Fruit fly (Drosophila melanogaster) whole organism, embryonic: Measurements from ENCODE around the gene CG15212.

Experiments used
- Atf3 ChIP-seq: fragments of 200-800 bp; sonication (Bioruptor generic); optimal IDR thresholded peaks from 3 replicates; lab custom pipeline; 2016; ENCODE audit warnings: missing biosample characterization, missing genetic modification characterization
- Atf6 ChIP-seq: fragments of 200-800 bp; sonication (Bioruptor generic); IDR thresholded peaks from 2 replicates; pipeline ENCODE4 v1.3.6; 2022; ENCODE audit warnings: missing biosample characterization, missing genetic modification characterization
- Blimp-1 ChIP-seq: fragments of 200-800 bp; sonication (Bioruptor generic); optimal IDR thresholded peaks from 3 replicates; lab custom pipeline; 2018; ENCODE audit warnings: missing biosample characterization, missing genetic modification characterization, mild to moderate bottlenecking, moderate library complexity, missing genetic modification reagents
- CG10321 ChIP-seq: fragments of 200-800 bp; sonication (Bioruptor generic); IDR thresholded peaks from 2 replicates; pipeline ENCODE4 v1.3.6; 2022; ENCODE audit warnings: missing biosample characterization, missing genetic modification characterization
- CG10431 ChIP-seq: fragments of 200-800 bp; sonication (Bioruptor generic); optimal IDR thresholded peaks from 3 replicates; lab custom pipeline; 2018; ENCODE audit warnings: missing biosample characterization, mild to moderate bottlenecking, missing genetic modification characterization
- CG15073 ChIP-seq: fragments of 200-800 bp; sonication (Bioruptor generic); optimal IDR thresholded peaks from 2 replicates; lab custom pipeline; 2016; ENCODE audit warnings: missing biosample characterization, missing genetic modification characterization
- CG1602 ChIP-seq: fragments of 200-800 bp; sonication (Bioruptor generic); optimal IDR thresholded peaks from 3 replicates; lab custom pipeline; 2016; ENCODE audit warnings: missing biosample characterization, missing genetic modification characterization
- CG18011 ChIP-seq: fragments of 200-800 bp; sonication (Bioruptor generic); optimal IDR thresholded peaks from 2 replicates; lab custom pipeline; 2017; ENCODE audit warnings: missing biosample characterization, missing genetic modification characterization, mild to moderate bottlenecking, moderate library complexity, missing genotype
- CG18476 ChIP-seq: fragments of 200-800 bp; sonication (Bioruptor generic); optimal IDR thresholded peaks from 2 replicates; lab custom pipeline; 2016; ENCODE audit warnings: missing biosample characterization, mild to moderate bottlenecking, missing genetic modification characterization
- CG2120 ChIP-seq: fragments of 200-800 bp; sonication (Bioruptor generic); optimal IDR thresholded peaks from 3 replicates; lab custom pipeline; 2016; ENCODE audit warnings: missing biosample characterization, missing genetic modification characterization
- CG30403 ChIP-seq: fragments of 200-800 bp; sonication (Bioruptor generic); optimal IDR thresholded peaks from 3 replicates; lab custom pipeline; 2016; ENCODE audit warnings: missing biosample characterization, missing genetic modification characterization
- CG6683 ChIP-seq: fragments of 200-800 bp; sonication (Bioruptor generic); optimal IDR thresholded peaks from 2 replicates; lab custom pipeline; 2017; ENCODE audit warnings: missing biosample characterization, mild to moderate bottlenecking, missing genetic modification characterization, missing genetic modification reagents
- CG6689 ChIP-seq: fragments of 200-800 bp; sonication (Bioruptor generic); IDR thresholded peaks from 2 replicates; pipeline ENCODE4 v1.3.6; 2022; ENCODE audit warnings: missing biosample characterization, missing genetic modification characterization
- CG6854 ChIP-seq: fragments of 200-800 bp; sonication (Bioruptor generic); optimal IDR thresholded peaks from 3 replicates; lab custom pipeline; 2017; ENCODE audit warnings: missing biosample characterization, mild to moderate bottlenecking, missing genetic modification characterization
- CG7271 ChIP-seq: fragments of 200-800 bp; sonication (Bioruptor generic); optimal IDR thresholded peaks from 2 replicates; lab custom pipeline; 2018; ENCODE audit warnings: missing biosample characterization, mild to moderate bottlenecking, missing genetic modification characterization, moderate library complexity
- CG7556 ChIP-seq: fragments of 200-800 bp; sonication (Bioruptor generic); optimal IDR thresholded peaks from 2 replicates; lab custom pipeline; 2017; ENCODE audit warnings: missing biosample characterization, mild to moderate bottlenecking, missing genetic modification characterization
- CG7745 ChIP-seq: fragments of 200-800 bp; sonication (Bioruptor generic); optimal IDR thresholded peaks from 2 replicates; lab custom pipeline; 2018; ENCODE audit warnings: missing biosample characterization, mild to moderate bottlenecking, missing genetic modification characterization, moderate library complexity
- CG9727 ChIP-seq: fragments of 200-800 bp; sonication (Bioruptor generic); optimal IDR thresholded peaks from 3 replicates; lab custom pipeline; 2017; ENCODE audit warnings: missing biosample characterization, mild to moderate bottlenecking, missing genetic modification characterization
- CG9876 ChIP-seq: fragments of 200-800 bp; sonication (Bioruptor generic); optimal IDR thresholded peaks from 2 replicates; lab custom pipeline; 2016; ENCODE audit warnings: missing biosample characterization, missing genetic modification characterization
- HHEX ChIP-seq: fragments of 200-800 bp; sonication (Bioruptor generic); optimal IDR thresholded peaks from 3 replicates; lab custom pipeline; 2017; ENCODE audit warnings: missing biosample characterization, mild to moderate bottlenecking, missing genetic modification characterization, missing genetic modification reagents
- Hey ChIP-seq: fragments of 200-800 bp; sonication (Bioruptor generic); optimal IDR thresholded peaks from 3 replicates; lab custom pipeline; 2018; ENCODE audit warnings: missing biosample characterization, mild to moderate bottlenecking, missing genetic modification characterization
- MBD-R2 ChIP-seq: fragments of 200-800 bp; sonication (Bioruptor generic); IDR thresholded peaks from 2 replicates; pipeline ENCODE4 v1.3.6; 2022; ENCODE audit warnings: missing biosample characterization, missing genetic modification characterization
- Nf-YA ChIP-seq: fragments of 200-800 bp; sonication (Bioruptor generic); IDR thresholded peaks from 2 replicates; pipeline ENCODE4 v1.3.6; 2022; ENCODE audit warnings: missing biosample characterization, missing genetic modification characterization
- Oli ChIP-seq: fragments of 200-800 bp; sonication (Bioruptor generic); optimal IDR thresholded peaks from 2 replicates; lab custom pipeline; 2018; ENCODE audit warnings: missing biosample characterization, mild to moderate bottlenecking, missing genetic modification characterization, moderate library complexity
- Sin3A ChIP-seq: fragments of >200 bp; optimal IDR thresholded peaks from 2 replicates; lab custom pipeline; 2018
- Taf1 ChIP-seq: fragments of 200-800 bp; sonication (Bioruptor generic); IDR thresholded peaks from 2 replicates; pipeline ENCODE4 v1.3.6; 2022; ENCODE audit warnings: missing biosample characterization, missing genetic modification characterization
- Tbp ChIP-seq: fragments of >200 bp; optimal IDR thresholded peaks from 2 replicates; lab custom pipeline; 2018; ENCODE audit warnings: missing biosample characterization, missing genetic modification characterization
- abd-A ChIP-seq: fragments of 200-800 bp; sonication (Bioruptor generic); optimal IDR thresholded peaks from 3 replicates; lab custom pipeline; 2019; ENCODE audit warnings: missing biosample characterization, mild to moderate bottlenecking, missing genetic modification characterization, moderate library complexity
- al ChIP-seq: fragments of 200-800 bp; sonication (Bioruptor generic); IDR thresholded peaks from 2 replicates; pipeline ENCODE4 v1.3.6; 2022; ENCODE audit warnings: missing biosample characterization, missing genetic modification characterization
- ara ChIP-seq: fragments of 200-800 bp; sonication (Bioruptor generic); IDR thresholded peaks from 2 replicates; pipeline ENCODE4 v1.3.6; 2022; ENCODE audit warnings: missing biosample characterization, missing genetic modification characterization
- bcd ChIP-seq: fragments of 200-800 bp; sonication (Bioruptor generic); optimal IDR thresholded peaks from 2 replicates; lab custom pipeline; 2017; ENCODE audit warnings: missing biosample characterization, mild to moderate bottlenecking, missing genetic modification characterization
- cato ChIP-seq: fragments of 200-800 bp; sonication (Bioruptor generic); optimal IDR thresholded peaks from 2 replicates; lab custom pipeline; 2016; ENCODE audit warnings: missing biosample characterization, missing genetic modification characterization, borderline replicate concordance
- caup ChIP-seq: fragments of 200-800 bp; sonication (Bioruptor generic); optimal IDR thresholded peaks from 3 replicates; lab custom pipeline; 2017; ENCODE audit warnings: missing biosample characterization, mild to moderate bottlenecking, missing genetic modification characterization, moderate library complexity; ENCODE audit not compliant: severe bottlenecking
- chif ChIP-seq, 2 experiments: fragments of 200-800 bp; sonication (Bioruptor generic); optimal IDR thresholded peaks; 3 replicates each; lab custom pipeline; 2016; ENCODE audit warnings: missing biosample characterization in 2 of 2, missing genetic modification characterization in 2 of 2
- chinmo ChIP-seq: fragments of 200-800 bp; sonication (Bioruptor generic); IDR thresholded peaks from 4 replicates; pipeline ENCODE4 v1.3.6; 2022; ENCODE audit warnings: missing biosample characterization, missing genetic modification characterization; ENCODE audit not compliant: partially characterized antibody
- crc ChIP-seq: fragments of 200-800 bp; sonication (Bioruptor generic); optimal IDR thresholded peaks from 2 replicates; lab custom pipeline; 2016; ENCODE audit warnings: missing biosample characterization, missing genetic modification characterization
- croc ChIP-seq: fragments of 200-800 bp; sonication (Bioruptor generic); conservative IDR thresholded peaks from 3 replicates; pipeline ENCODE4 v1.3.6; 2022; ENCODE audit warnings: missing biosample characterization, missing genetic modification characterization
- fd96Cb ChIP-seq: fragments of 200-800 bp; sonication (Bioruptor generic); optimal IDR thresholded peaks from 2 replicates; lab custom pipeline; 2018; ENCODE audit warnings: missing biosample characterization, mild to moderate bottlenecking, missing genetic modification characterization, moderate library complexity
- fru ChIP-seq: fragments of >200 bp; optimal IDR thresholded peaks from 2 replicates; lab custom pipeline; 2017
- ftz-f1 ChIP-seq: fragments of 200-800 bp; sonication (Bioruptor generic); optimal IDR thresholded peaks from 2 replicates; lab custom pipeline; 2016; ENCODE audit warnings: missing biosample characterization, missing genetic modification characterization
- fu2 ChIP-seq: fragments of 200-800 bp; sonication (Bioruptor generic); optimal IDR thresholded peaks from 2 replicates; lab custom pipeline; 2016; ENCODE audit warnings: missing biosample characterization, missing genetic modification characterization
- gce ChIP-seq: fragments of 200-800 bp; sonication (Bioruptor generic); IDR thresholded peaks from 3 replicates; pipeline ENCODE4 v1.3.6; 2022; ENCODE audit warnings: missing biosample characterization, missing genetic modification characterization
- gcm2 ChIP-seq: fragments of 200-800 bp; sonication (Bioruptor generic); optimal IDR thresholded peaks from 2 replicates; lab custom pipeline; 2016; ENCODE audit warnings: missing biosample characterization, missing genetic modification characterization
- luna ChIP-seq: fragments of 200-800 bp; sonication (Bioruptor generic); optimal IDR thresholded peaks from 2 replicates; lab custom pipeline; 2016; ENCODE audit warnings: missing biosample characterization, missing genetic modification characterization
- maf-S ChIP-seq: fragments of 200-800 bp; sonication (Bioruptor generic); optimal IDR thresholded peaks from 2 replicates; lab custom pipeline; 2016; ENCODE audit warnings: missing biosample characterization, missing genetic modification characterization
- mam ChIP-seq: fragments of 200-800 bp; sonication (Bioruptor generic); optimal IDR thresholded peaks from 3 replicates; lab custom pipeline; 2016; ENCODE audit warnings: missing biosample characterization, missing genetic modification characterization
- mirr ChIP-seq: fragments of 200-800 bp; sonication (Bioruptor generic); optimal IDR thresholded peaks from 3 replicates; lab custom pipeline; 2018; ENCODE audit warnings: missing biosample characterization, mild to moderate bottlenecking, missing genetic modification characterization
- prd ChIP-seq, 3 experiments: fragments of >200 bp in 2 of 3; fragments of 200-800 bp in 1 of 3; sonication (Bioruptor generic) in 1 of 3; optimal IDR thresholded peaks in 2 of 3; IDR thresholded peaks in 1 of 3; 2 replicates in 2 of 3; 3 replicates in 1 of 3; pipeline versions ENCODE4 v1.3.6 to Lab custom; 2017 to 2022; ENCODE audit warnings: missing biosample characterization in 1 of 3, missing genetic modification characterization in 1 of 3
- repo ChIP-seq: fragments of 200-800 bp; sonication (Bioruptor generic); optimal IDR thresholded peaks from 2 replicates; lab custom pipeline; 2016; ENCODE audit warnings: missing biosample characterization, missing genetic modification characterization
- tin ChIP-seq: fragments of 200-800 bp; sonication (Bioruptor generic); optimal IDR thresholded peaks from 3 replicates; lab custom pipeline; 2016; ENCODE audit warnings: missing biosample characterization, missing genetic modification characterization
- wek ChIP-seq: fragments of 200-800 bp; sonication (Bioruptor generic); optimal IDR thresholded peaks from 3 replicates; lab custom pipeline; 2018; ENCODE audit warnings: missing biosample characterization, mild to moderate bottlenecking, missing genetic modification characterization, moderate library complexity

CG15212 gene

DNA sequence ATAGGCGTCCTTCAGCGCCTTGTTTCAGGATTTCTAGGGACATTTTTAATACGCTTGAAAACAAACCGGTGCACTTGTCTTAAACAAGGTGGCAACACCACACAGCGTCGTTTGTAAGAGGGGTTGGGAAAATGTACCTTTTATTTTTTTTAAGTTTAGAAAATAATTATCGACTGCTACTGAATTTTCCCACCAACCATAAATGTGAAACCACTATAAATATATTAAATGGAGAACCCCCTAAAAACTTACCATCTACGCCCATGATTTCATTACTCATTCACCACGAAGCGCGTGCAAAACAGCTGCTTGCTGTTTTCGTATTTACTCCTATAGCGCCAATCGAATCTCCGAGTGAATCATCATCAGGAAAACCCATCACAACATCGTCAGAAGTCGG, 8.0 kb downstream of the CG15212 start, which contains the start of the genes Tcs5 and CHMP2B (continued):
- peak; percentile 99 for TF ChIP-seq CG9727
- TF ChIP-seq bcd, result peak; percentile 100
- peak; percentile 100 for TF ChIP-seq Atf6 (GFP tag; lab: Robert Waterston, UW)
- TF ChIP-seq CG6689 (GFP tag; lab: Robert Waterston, UW), result peak; percentile 100
- TF ChIP-seq maf-S (GFP tag; lab: Kevin White, UChicago), result peak; percentile 100
- peak; percentile 100 for TF ChIP-seq MBD-R2
- peak; percentile 100 for TF ChIP-seq caup (GFP tag; lab: Kevin White, UChicago)
- peak; percentile 100 for TF ChIP-seq croc
- peak; percentile 97 for TF ChIP-seq CG6683 (GFP tag; lab: Kevin White, UChicago)
- TF ChIP-seq fu2, result peak; percentile 100
- peak; percentile 99 for TF ChIP-seq Nf-YA (GFP tag; lab: Robert Waterston, UW)
- TF ChIP-seq luna (GFP tag; lab: Kevin White, UChicago), result peak; percentile 99
- peak; percentile 91 for TF ChIP-seq CG10321
- TF ChIP-seq CG10431 (GFP tag; lab: Kevin White, UChicago), result peak; percentile 98
- TF ChIP-seq abd-A (tag; lab: Kevin White, UChicago), result no peak
- TF ChIP-seq Sin3A, result peak; percentile 66
- peak; percentile 100 for TF ChIP-seq gce
- peak; percentile 100 for TF ChIP-seq chif (GFP tag; optimal IDR thresholded peaks at IDR 0.05; lab: Kevin White, UChicago)
- peak; percentile 100 for TF ChIP-seq Oli (tag; lab: Kevin White, UChicago)
- peak; percentile 96 for TF ChIP-seq CG7745 (tag; lab: Kevin White, UChicago)
- no peak for TF ChIP-seq fru (lab: Kevin White, UChicago)
- peak; percentile 100 for TF ChIP-seq mam (GFP tag; lab: Kevin White, UChicago)
- peak; percentile 99 for TF ChIP-seq repo (GFP tag; lab: Kevin White, UChicago)
- peak; percentile 99 for TF ChIP-seq CG18476 (GFP tag; lab: Kevin White, UChicago)
- peak; percentile 99 for TF ChIP-seq CG9876 (GFP tag; lab: Kevin White, UChicago)
- peak; percentile 100 for TF ChIP-seq Taf1
- peak; percentile 96 for TF ChIP-seq ftz-f1 (GFP tag; lab: Kevin White, UChicago)
- TF ChIP-seq Atf3, result peak; percentile 100
- TF ChIP-seq chinmo, result 0 out of 4 replicates have a peak, but pooled peaks have one; percentile 52
- peak; percentile 100 for TF ChIP-seq CG30403 (GFP tag; lab: Kevin White, UChicago)
- peak; percentile 100 for TF ChIP-seq CG2120 (GFP tag; lab: Kevin White, UChicago)
- TF ChIP-seq fd96Cb (tag; lab: Kevin White, UChicago), result peak; percentile 100
- TF ChIP-seq gcm2 (GFP tag; lab: Kevin White, UChicago), result peak; percentile 99
- peak; percentile 100 for TF ChIP-seq CG7271 (tag; lab: Kevin White, UChicago)
- TF ChIP-seq wek (GFP tag; lab: Kevin White, UChicago), result peak; percentile 96
- TF ChIP-seq CG18011 (GFP tag; lab: Kevin White, UChicago), result peak; percentile 94
- TF ChIP-seq Blimp-1 (GFP tag; lab: Kevin White, UChicago), result peak; percentile 99
- peak; percentile 98 for TF ChIP-seq CG6854 (GFP tag; lab: Kevin White, UChicago)
- peak; percentile 100 for TF ChIP-seq ara (GFP tag; lab: Robert Waterston, UW)
- peak; percentile 95 for TF ChIP-seq CG15073 (GFP tag; lab: Kevin White, UChicago)
- no peak for TF ChIP-seq prd (optimal IDR thresholded peaks at IDR 0.05; lab: Kevin White, UChicago)
- TF ChIP-seq prd (GFP tag; IDR thresholded peaks at IDR 0.05; lab: Robert Waterston, UW), result peak; percentile 100
- TF ChIP-seq tin, result peak; percentile 100
- no peak for TF ChIP-seq Tbp
- peak; percentile 99 for TF ChIP-seq mirr (GFP tag; lab: Kevin White, UChicago)
- peak; percentile 99 for TF ChIP-seq CG7556
- TF ChIP-seq al, result peak; percentile 100
- TF ChIP-seq HHEX (GFP tag; lab: Kevin White, UChicago), result peak; percentile 100
- peak; percentile 99 for TF ChIP-seq crc (GFP tag; lab: Kevin White, UChicago)
- peak; percentile 97 for TF ChIP-seq Hey (tag; lab: Kevin White, UChicago)
- peak; percentile 100 for TF ChIP-seq cato (GFP tag; lab: Kevin White, UChicago)
- peak; percentile 100 for TF ChIP-seq CG1602
